Fruit fly (Drosophila melanogaster): ENCODE results near the gene CG10600.

DNA sequence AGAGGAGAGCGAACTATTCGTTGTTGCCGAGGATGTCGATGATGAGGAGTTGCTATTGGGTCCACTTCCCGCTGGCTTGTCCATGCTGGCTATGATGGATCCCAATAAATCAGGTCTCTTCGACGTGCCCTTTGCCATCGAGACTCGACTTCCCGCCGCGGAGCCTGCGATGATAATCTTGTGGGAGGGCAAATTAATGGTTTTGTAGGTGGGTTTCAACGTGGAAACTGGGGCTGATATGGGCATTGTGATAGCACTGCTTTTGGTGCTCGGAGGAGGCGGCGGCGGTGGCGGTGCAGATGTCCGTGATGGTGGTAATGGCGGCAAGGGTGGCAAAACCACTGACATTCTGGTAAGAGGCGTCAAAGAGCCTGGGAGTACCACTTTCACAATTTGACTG is 5.0 kb downstream of the CG10600 start:
- TF ChIP-seq CG8478 (optimal IDR thresholded peaks at IDR 0.05) (no peak), CTCF (optimal IDR thresholded peaks at IDR 0.05) (no peak)

Measured in S2 (cell line).